Worm (Caenorhabditis elegans) whole organism, midembryonic: ENCODE data around the gene H29C22.1.

Experiments used
- T22C8.4 ChIP-seq: fragments of 200-800 bp; sonication (Bioruptor generic); IDR thresholded peaks from 2 replicates; pipeline ENCODE4 v1.3.6; 2022; ENCODE audit warnings: missing genetic modification characterization, missing compliant biosample characterization
- cog-1 ChIP-seq: sonication (generic microtip); optimal IDR thresholded peaks from 2 replicates; lab custom pipeline; 2016; ENCODE audit warnings: missing genetic modification characterization, missing compliant biosample characterization
- flt-1 ChIP-seq: fragments of 200-800 bp; sonication (Bioruptor generic); IDR thresholded peaks from 2 replicates; pipeline ENCODE4 v1.3.6; 2022; ENCODE audit warnings: missing genetic modification characterization, missing compliant biosample characterization
- klf-2 ChIP-seq: fragments of 200-800 bp; sonication (Bioruptor generic); conservative IDR thresholded peaks from 2 replicates; pipeline ENCODE4 v1.3.6; 2022; ENCODE audit warnings: missing genetic modification reagents, missing genetic modification characterization, missing compliant biosample characterization
- med-1 ChIP-seq: sonication (generic microtip); optimal IDR thresholded peaks from 2 replicates; lab custom pipeline; 2017; ENCODE audit warnings: missing genetic modification characterization, mild to moderate bottlenecking, missing compliant biosample characterization, antibody characterized with exemption, missing genetic modification reagents; ENCODE audit not compliant: insufficient read depth
- ref-1 ChIP-seq: fragments of 200-800 bp; sonication (Bioruptor generic); conservative IDR thresholded peaks from 2 replicates; pipeline ENCODE4 v1.3.6; 2022; ENCODE audit warnings: missing genetic modification reagents, missing genetic modification characterization, missing compliant biosample characterization
- tab-1 ChIP-seq: fragments of 200-800 bp; sonication (Bioruptor generic); IDR thresholded peaks from 2 replicates; pipeline ENCODE4 v1.3.6; 2022; ENCODE audit warnings: missing genetic modification characterization, missing compliant biosample characterization
- ztf-23 ChIP-seq: fragments of 200-800 bp; sonication (Bioruptor generic); IDR thresholded peaks from 2 replicates; pipeline ENCODE4 v1.3.6; 2022; ENCODE audit warnings: missing genetic modification reagents, missing genetic modification characterization, missing compliant biosample characterization
- ztf-29 ChIP-seq: fragments of 200-800 bp; sonication (Bioruptor generic); IDR thresholded peaks from 2 replicates; pipeline ENCODE4 v1.3.6; 2022; ENCODE audit warnings: missing genetic modification reagents, missing genetic modification characterization, missing compliant biosample characterization

Gene H29C22.1

DNA sequence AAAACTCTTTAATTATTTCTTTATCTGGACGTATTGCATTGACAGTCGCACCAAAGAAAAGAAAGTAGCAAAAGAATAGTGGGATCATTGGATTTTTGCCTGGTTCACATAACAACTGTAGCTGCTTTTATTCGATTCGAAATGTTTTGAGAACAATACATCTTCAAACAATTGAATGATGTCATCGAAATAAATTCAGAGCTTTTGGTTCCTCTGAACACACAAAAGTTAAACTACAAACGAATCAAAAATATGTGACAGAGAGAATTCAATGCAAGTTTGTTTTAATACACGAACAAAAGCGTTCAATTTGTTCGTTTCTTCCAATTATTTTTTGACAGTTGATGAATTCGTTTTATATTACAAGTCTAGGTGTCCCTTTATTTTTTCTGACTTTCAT is at the start of gene H29C22.1:
TSS of gene H29C22.1 (minus strand) at position 101 of the 400 bp plus-strand sequence.
- no peak for TF ChIP-seq ztf-23 (GFP tag; lab: Robert Waterston, UW)

DNA sequence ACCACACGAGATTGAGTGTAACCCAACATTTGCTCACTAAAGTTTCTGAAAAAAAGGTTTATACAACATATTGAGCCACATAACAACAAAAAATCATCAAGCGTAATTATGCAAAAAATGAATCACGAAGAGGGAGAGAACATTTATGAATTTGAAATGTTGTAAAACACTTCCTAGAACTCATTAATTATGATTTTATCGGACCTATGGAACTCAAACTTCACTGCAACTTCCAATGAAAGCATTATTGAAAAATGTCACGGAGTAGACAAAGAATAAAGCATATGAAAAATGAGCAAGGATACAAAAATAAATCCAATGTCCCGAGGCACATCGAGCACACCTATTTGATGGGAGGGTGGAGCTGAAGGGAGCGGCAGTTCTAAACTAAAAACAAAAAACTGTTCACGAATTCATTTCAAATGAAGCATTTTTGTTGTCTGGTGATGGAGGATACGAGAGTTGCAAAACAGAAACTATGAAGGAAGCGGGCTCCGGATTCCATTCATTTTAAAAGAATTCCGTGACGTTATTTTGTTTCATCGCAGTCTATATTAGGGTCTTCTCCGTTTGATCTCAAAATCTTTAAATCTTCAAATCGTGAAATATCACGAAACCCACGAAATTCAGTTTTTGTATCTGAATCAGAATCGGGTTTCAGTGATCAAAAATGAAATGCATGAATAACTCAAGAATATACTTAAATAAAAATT is 38.9 kb upstream of the H29C22.1 start, which contains the start of gene flp-20:
TSS of gene flp-20 (minus strand) at position 51 of the 713 bp plus-strand sequence.
- TF ChIP-seq ztf-23 (GFP tag; lab: Robert Waterston, UW): no peak
- TF ChIP-seq T22C8.4: no peak
- TF ChIP-seq ref-1 (GFP tag; lab: Robert Waterston, UW): no peak
- no peak for TF ChIP-seq flt-1 (GFP tag; lab: Robert Waterston, UW)
- TF ChIP-seq ztf-29 (GFP tag; lab: Robert Waterston, UW): no peak
- TF ChIP-seq klf-2 (GFP tag; lab: Robert Waterston, UW): no peak
- no peak for TF ChIP-seq cog-1 (tag; lab: Kevin White, UChicago)
- TF ChIP-seq tab-1: no peak
- TF ChIP-seq med-1: no peak

ce11 chrX:9347380-9347979 is 36.4 kb upstream of the H29C22.1 start, which contains the start of gene oga-1:
Gene oga-1, minus strand, starts transcription at chrX:9347430.
- TF ChIP-seq ztf-23 (GFP tag; lab: Robert Waterston, UW) (no peak), cog-1 (tag; lab: Kevin White, UChicago) (peak; percentile 57)

DNA sequence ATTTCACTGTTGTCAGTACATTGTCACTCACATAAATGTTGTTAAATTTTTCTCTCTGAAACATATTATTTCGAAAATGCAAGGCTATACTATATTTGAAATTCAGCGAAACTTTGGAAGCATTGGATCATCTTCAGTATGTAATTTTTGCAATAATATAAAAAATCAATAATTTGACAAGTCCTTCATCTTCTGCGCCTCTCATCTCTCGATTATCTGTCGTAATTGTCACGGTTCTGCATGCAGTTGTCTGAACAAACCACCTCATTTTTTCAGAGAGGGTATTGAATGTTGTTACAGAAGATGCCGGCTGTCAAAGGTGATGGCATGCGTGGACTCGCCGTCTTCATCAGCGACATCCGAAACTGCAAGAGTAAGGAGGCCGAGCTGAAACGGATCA is 27.2 kb upstream of the H29C22.1 start, which contains the start of gene apa-2:
TSS of gene apa-2 (plus strand) at position 301 of the 400 bp plus-strand sequence.
- TF ChIP-seq klf-2 (GFP tag; lab: Robert Waterston, UW): no peak
- no peak for TF ChIP-seq ztf-29 (GFP tag; lab: Robert Waterston, UW)
- TF ChIP-seq med-1: no peak
- no peak for TF ChIP-seq tab-1
- no peak for TF ChIP-seq ztf-23 (GFP tag; lab: Robert Waterston, UW)
- TF ChIP-seq T22C8.4: 0 out of 2 replicates have a peak, but pooled peaks have one; percentile 38

DNA sequence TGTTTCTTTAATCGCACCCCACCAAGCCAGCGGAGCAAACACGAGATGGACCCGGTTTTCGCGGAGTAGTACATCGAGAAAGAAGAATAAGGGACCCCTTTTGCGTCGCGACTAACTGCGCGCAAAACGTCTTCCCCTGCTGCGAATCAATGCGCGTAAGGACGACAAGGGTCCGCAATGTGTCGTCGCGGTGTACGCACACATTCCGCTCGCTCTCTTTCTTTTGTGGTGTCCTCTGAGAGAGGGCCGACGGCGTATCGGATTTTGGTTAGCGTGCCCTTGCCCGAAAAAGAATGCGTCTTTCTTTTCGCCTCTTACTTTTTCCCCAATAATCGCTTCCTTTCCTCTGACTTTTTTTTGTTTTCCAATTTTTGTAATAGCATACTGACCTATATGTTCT is 26.7 kb upstream of the H29C22.1 start:
- TF ChIP-seq med-1 (no peak), klf-2 (GFP tag; lab: Robert Waterston, UW) (no peak), cog-1 (tag; lab: Kevin White, UChicago) (peak; percentile 57), flt-1 (GFP tag; lab: Robert Waterston, UW) (peak; percentile 73; the same call in 1 of the 2 replicates), ztf-23 (GFP tag; lab: Robert Waterston, UW) (peak; percentile 72; the same call in 1 of the 2 replicates)

ce11 chrX:9336227-9336626 is 25.1 kb upstream of the H29C22.1 start:
- TF ChIP-seq tab-1 (no peak), cog-1 (tag; lab: Kevin White, UChicago) (no peak), ref-1 (GFP tag; lab: Robert Waterston, UW) (no peak), flt-1 (GFP tag; lab: Robert Waterston, UW) (no peak), med-1 (no peak), klf-2 (GFP tag; lab: Robert Waterston, UW) (no peak)

DNA sequence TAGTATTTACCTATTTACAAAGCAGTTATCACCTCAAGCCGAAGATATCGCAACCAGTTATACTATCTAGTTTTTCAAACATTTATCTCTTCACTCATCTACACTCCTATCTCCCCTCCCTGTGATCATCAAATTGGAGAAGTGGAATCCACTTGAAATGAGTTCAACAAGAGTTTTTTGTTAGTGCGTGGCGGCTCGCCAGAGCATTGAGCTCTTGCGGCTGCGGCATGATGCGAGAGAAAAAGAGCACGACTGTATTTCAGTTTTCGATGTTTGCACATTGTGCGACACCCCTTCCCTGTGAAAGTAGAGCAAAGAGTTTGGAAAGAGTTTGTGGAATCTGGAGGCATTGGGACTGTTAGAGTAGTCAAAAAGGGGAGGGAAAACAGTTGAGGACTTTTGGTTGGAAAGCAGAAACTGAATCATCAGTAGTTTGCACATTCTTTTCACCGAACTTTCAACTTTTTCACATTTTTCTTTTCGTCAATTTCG is 19.6 kb upstream of the H29C22.1 start, which contains the start of gene T20B5.2:
TSS of gene T20B5.2 (plus strand) at position 442 of the 492 bp plus-strand sequence.
- TF ChIP-seq ref-1 (GFP tag; lab: Robert Waterston, UW) (no peak), ztf-29 (GFP tag; lab: Robert Waterston, UW) (no peak), flt-1 (GFP tag; lab: Robert Waterston, UW) (no peak), klf-2 (GFP tag; lab: Robert Waterston, UW) (no peak), tab-1 (no peak), ztf-23 (GFP tag; lab: Robert Waterston, UW) (no peak), med-1 (no peak), T22C8.4 (no peak), cog-1 (tag; lab: Kevin White, UChicago) (no peak)

ce11 chrX:9324962-9325361 is 13.8 kb upstream of the H29C22.1 start:
- TF ChIP-seq tab-1: no peak
- TF ChIP-seq flt-1 (GFP tag; lab: Robert Waterston, UW): no peak
- TF ChIP-seq ztf-29 (GFP tag; lab: Robert Waterston, UW): no peak
- no peak for TF ChIP-seq med-1
- TF ChIP-seq klf-2 (GFP tag; lab: Robert Waterston, UW): no peak
- TF ChIP-seq T22C8.4: no peak
- TF ChIP-seq ztf-23 (GFP tag; lab: Robert Waterston, UW): no peak

DNA sequence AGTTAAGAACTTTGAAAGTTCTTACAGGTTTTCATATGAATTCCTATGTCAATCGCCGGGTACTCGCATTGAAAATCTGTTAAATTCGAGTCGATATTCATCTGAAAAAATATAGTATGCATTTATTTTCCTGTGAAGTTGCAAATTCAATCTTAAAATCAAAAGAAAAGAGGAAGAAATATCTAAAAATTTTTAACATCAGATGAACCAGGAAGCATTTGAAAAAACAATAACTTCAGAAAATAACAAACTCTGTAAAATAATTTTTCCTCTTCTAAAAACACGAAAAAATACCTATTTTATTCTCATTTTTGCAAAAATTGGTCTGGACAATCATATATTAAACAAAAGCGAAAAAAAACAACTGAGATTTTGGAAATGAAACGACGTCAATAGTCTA is 8.0 kb upstream of the H29C22.1 start, which contains the start of gene npr-7:
TSS of gene npr-7 (minus strand) at position 101 of the 400 bp plus-strand sequence.
- TF ChIP-seq med-1 (no peak), klf-2 (GFP tag; lab: Robert Waterston, UW) (no peak), tab-1 (no peak), ztf-23 (GFP tag; lab: Robert Waterston, UW) (no peak), cog-1 (tag; lab: Kevin White, UChicago) (no peak), ref-1 (GFP tag; lab: Robert Waterston, UW) (no peak), flt-1 (GFP tag; lab: Robert Waterston, UW) (no peak), T22C8.4 (no peak), ztf-29 (GFP tag; lab: Robert Waterston, UW) (no peak)

ce11 chrX:9314397-9314796 is 3.3 kb upstream of the H29C22.1 start, which contains the start of gene ttr-38:
Gene ttr-38, minus strand, starts transcription at chrX:9314497.
- no peak for TF ChIP-seq cog-1 (tag; lab: Kevin White, UChicago)
- TF ChIP-seq med-1: no peak
- no peak for TF ChIP-seq ztf-29 (GFP tag; lab: Robert Waterston, UW)
- no peak for TF ChIP-seq klf-2 (GFP tag; lab: Robert Waterston, UW)
- no peak for TF ChIP-seq ztf-23 (GFP tag; lab: Robert Waterston, UW)
- no peak for TF ChIP-seq ref-1 (GFP tag; lab: Robert Waterston, UW)
- TF ChIP-seq tab-1: no peak
- TF ChIP-seq T22C8.4: no peak
- TF ChIP-seq flt-1 (GFP tag; lab: Robert Waterston, UW): no peak
